Worm (Caenorhabditis elegans): ENCODE results near the gene rpl-28.

Gene rpl-28

ce11 chrV:12759660-12760059 lies 31.7 kb upstream of the rpl-28 start, which contains the start of gene papl-1:
Gene papl-1 (minus strand): TSS chrV:12759760.
- TF ChIP-seq R02D3.7 (tag; optimal IDR thresholded peaks at IDR 0.05) = no peak
- TF ChIP-seq nhr-48 (tag; optimal IDR thresholded peaks at IDR 0.05) = no peak

- no peak for TF ChIP-seq mxl-2 (GFP tag; conservative IDR thresholded peaks at IDR 0.05)
- no peak for TF ChIP-seq zag-1 (tag; optimal IDR thresholded peaks at IDR 0.05)
- TF ChIP-seq snpc-1.2 (GFP tag; IDR thresholded peaks at IDR 0.05) = no peak
- TF ChIP-seq unc-62 (GFP tag; optimal IDR thresholded peaks at IDR 0.05 in 1 of 2) = no peak
- no peak for TF ChIP-seq unc-62 (tag; optimal IDR thresholded peaks at IDR 0.05)
- TF ChIP-seq dpl-1 (GFP tag; optimal IDR thresholded peaks at IDR 0.05) = no peak
- TF ChIP-seq F37D6.2 (tag; optimal IDR thresholded peaks at IDR 0.05) = no peak
Measured at ce11 chrV:12754839-12755238, 26.9 kb upstream of the rpl-28 start, which contains the start of gene gpa-13. Gene gpa-13 (minus strand): TSS chrV:12754939.

DNA sequence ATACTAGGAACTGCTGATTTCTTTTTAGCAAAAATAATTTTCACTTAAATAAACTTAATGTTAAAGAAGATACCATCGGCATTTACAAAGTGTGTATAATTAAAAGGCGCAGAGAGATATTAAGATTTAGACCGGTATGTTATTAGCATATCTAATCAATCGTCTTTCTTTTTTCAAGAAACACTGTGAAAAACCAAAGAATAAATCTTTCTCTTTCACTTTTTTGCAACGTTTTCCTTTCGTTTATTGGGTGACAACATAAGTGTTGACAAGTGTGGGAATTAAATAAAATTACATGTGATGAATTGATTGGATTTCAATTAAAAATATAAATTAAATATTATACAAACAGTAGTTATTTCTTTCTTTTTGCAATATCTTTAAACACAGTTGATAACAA lies 24.5 kb upstream of the rpl-28 start, which contains the start of gene C15C8.8:
Gene C15C8.8 (minus strand): TSS at position 101 of the 400 bp plus-strand sequence.
- no peak for TF ChIP-seq F44E2.7 (GFP tag; IDR thresholded peaks at IDR 0.05)
- no peak for TF ChIP-seq daf-16 (GFP tag; optimal IDR thresholded peaks at IDR 0.05)
- no peak for TF ChIP-seq daf-16 (tag; optimal IDR thresholded peaks at IDR 0.05)
- no peak for TF ChIP-seq dmd-9 (GFP tag; IDR thresholded peaks at IDR 0.05)
- no peak for TF ChIP-seq mes-2 (tag; optimal IDR thresholded peaks at IDR 0.05; ENCODE audit: poor library complexity, severe bottlenecking)
- no peak for TF ChIP-seq F10B5.3 (tag; optimal IDR thresholded peaks at IDR 0.05)
- TF ChIP-seq fos-1 (tag; optimal IDR thresholded peaks at IDR 0.05) = no peak
- TF ChIP-seq nhr-28 (tag; optimal IDR thresholded peaks at IDR 0.05) = no peak
- TF ChIP-seq ctbp-1 (GFP tag; IDR thresholded peaks at IDR 0.05) = no peak
- TF ChIP-seq ZK337.2 (GFP tag; IDR thresholded peaks at IDR 0.05) = no peak
- no peak for TF ChIP-seq nhr-11 (tag; optimal IDR thresholded peaks at IDR 0.05)
- TF ChIP-seq tra-1 (GFP tag; IDR thresholded peaks at IDR 0.05) = no peak
- no peak for TF ChIP-seq nhr-6 (tag; optimal IDR thresholded peaks at IDR 0.05)
- TF ChIP-seq hmg-1.1 (GFP tag; IDR thresholded peaks at IDR 0.05) = no peak
- TF ChIP-seq aha-1 (tag) = no peak
- no peak for TF ChIP-seq arid-1 (GFP tag; conservative IDR thresholded peaks at IDR 0.05)
- no peak for TF ChIP-seq mxl-2 (GFP tag; conservative IDR thresholded peaks at IDR 0.05)
- no peak for TF ChIP-seq Y5F2A.4 (GFP tag; optimal IDR thresholded peaks at IDR 0.05)
- no peak for TF ChIP-seq R02D3.7 (tag; optimal IDR thresholded peaks at IDR 0.05)
- TF ChIP-seq egl-43 (GFP tag; IDR thresholded peaks at IDR 0.05) = no peak

ce11 chrV:12751495-12752050 lies 23.7 kb upstream of the rpl-28 start, which contains the start of gene C15C8.6:
Gene C15C8.6 (minus strand): TSS chrV:12751545.
- TF ChIP-seq unc-62 (GFP tag; optimal IDR thresholded peaks at IDR 0.05 in 1 of 2) (peak in 1 of 2 experiments; percentile 50), unc-62 (tag; optimal IDR thresholded peaks at IDR 0.05) (no peak), tag-97 (GFP tag; IDR thresholded peaks at IDR 0.05) (no peak)

ce11 chrV:12749558-12749957 lies 21.6 kb upstream of the rpl-28 start:
- no peak for TF ChIP-seq snpc-4 (tag; optimal IDR thresholded peaks at IDR 0.05)
- no peak for TF ChIP-seq zfp-3 (GFP tag; conservative IDR thresholded peaks at IDR 0.05)
- TF ChIP-seq ces-1 (GFP tag; optimal IDR thresholded peaks at IDR 0.05) = no peak
- TF ChIP-seq unc-62 (GFP tag; optimal IDR thresholded peaks at IDR 0.05 in 1 of 2) = peak in 1 of 2 experiments; percentile 94
- TF ChIP-seq unc-62 (tag; optimal IDR thresholded peaks at IDR 0.05) = no peak
- TF ChIP-seq nhr-42 (GFP tag; IDR thresholded peaks at IDR 0.05) = no peak
- no peak for TF ChIP-seq ceh-44 (GFP tag; IDR thresholded peaks at IDR 0.05)
- no peak for TF ChIP-seq T26A8.4 (GFP tag; IDR thresholded peaks at IDR 0.05)
